Worm (Caenorhabditis elegans) whole organism, young adult: ENCODE data around the gene H04J21.4.
A peak's percentile ranks its signal among the peaks of the same experiment; 100 is the strongest.

Experiments used
- F33H1.4 ChIP-seq: fragments of 200-800 bp; sonication (Bioruptor generic); IDR thresholded peaks from 2 replicates; pipeline ENCODE4 v1.3.6; 2022; ENCODE audit warnings: missing genetic modification reagents, missing genetic modification characterization, missing compliant biosample characterization
- F39B2.1 ChIP-seq: fragments of 200-800 bp; sonication (Bioruptor generic); IDR thresholded peaks from 2 replicates; pipeline ENCODE4 v1.3.6; 2022; ENCODE audit warnings: missing genetic modification reagents, missing genetic modification characterization, missing compliant biosample characterization
- dpff-1 ChIP-seq: sonication (generic microtip); optimal IDR thresholded peaks from 2 replicates; lab custom pipeline; 2017; ENCODE audit warnings: mild to moderate bottlenecking, missing genetic modification characterization, missing compliant biosample characterization
- lin-35 ChIP-seq, 3 experiments: fragments of 150-350 bp in 2 of 3; sonication (generic microtip) in 1 of 3; optimal IDR thresholded peaks; 2 replicates each; lab custom pipeline; 2014 to 2018; ENCODE audit warnings: missing biosample characterization in 3 of 3, missing genetic modification characterization in 3 of 3, missing genetic modification reagents in 3 of 3
- mel-28 ChIP-seq: sonication (generic microtip); optimal IDR thresholded peaks from 2 replicates; lab custom pipeline; 2016; ENCODE audit warnings: borderline replicate concordance, mild to moderate bottlenecking, missing genetic modification characterization, missing compliant biosample characterization
- tbx-9 ChIP-seq: sonication (generic microtip); optimal IDR thresholded peaks from 2 replicates; lab custom pipeline; 2016; ENCODE audit warnings: borderline replicate concordance, missing genetic modification characterization, inconsistent platforms, missing compliant biosample characterization

- TF ChIP-seq dpff-1 (tag; lab: Kevin White, UChicago) (no peak), tbx-9 (tag; lab: Kevin White, UChicago) (no peak), lin-35 (GFP tag; optimal IDR thresholded peaks at IDR 0.05; lab: Kevin White, UChicago) (peak in 1 of 3 experiments; percentile 48), mel-28 (tag; lab: Kevin White, UChicago) (no peak), F33H1.4 (GFP tag; lab: Robert Waterston, UW) (no peak), F39B2.1 (GFP tag; lab: Robert Waterston, UW) (no peak)
These were observed 37.2 kb downstream of the H04J21.4 start, which contains the start of the genes Y54F10BM.13 and ppm-1.D for ce11 chrIII:2331033-2331625.
